Fruit fly (Drosophila melanogaster) whole organism, embryonic: ENCODE data around the gene dpr3.

ENCODE experiments used
- CG11398 ChIP-seq: fragments of 200-800 bp; sonication (Bioruptor generic); optimal IDR thresholded peaks from 2 replicates; lab custom pipeline; 2016; ENCODE audit warnings: missing biosample characterization, missing genetic modification characterization
- CG2116 ChIP-seq: fragments of 200-800 bp; sonication (Bioruptor generic); optimal IDR thresholded peaks from 3 replicates; lab custom pipeline; 2018; ENCODE audit warnings: missing biosample characterization, mild to moderate bottlenecking, missing genetic modification characterization
- CG6254 ChIP-seq: fragments of 200-800 bp; sonication (Bioruptor generic); optimal IDR thresholded peaks from 3 replicates; lab custom pipeline; 2017; ENCODE audit warnings: mild to moderate bottlenecking, missing biosample characterization, missing genetic modification reagents, missing genetic modification characterization
- CG7928 ChIP-seq: fragments of 200-800 bp; sonication (Bioruptor generic); optimal IDR thresholded peaks from 2 replicates; lab custom pipeline; 2017; ENCODE audit warnings: missing biosample characterization, mild to moderate bottlenecking, missing genetic modification characterization
- CG9817 ChIP-seq: fragments of 200-800 bp; sonication (Bioruptor generic); optimal IDR thresholded peaks from 2 replicates; lab custom pipeline; 2018; ENCODE audit warnings: missing biosample characterization, mild to moderate bottlenecking, missing genetic modification characterization, moderate library complexity
- Dad ChIP-seq: fragments of 200-800 bp; sonication (Bioruptor generic); optimal IDR thresholded peaks from 3 replicates; lab custom pipeline; 2016; ENCODE audit warnings: missing biosample characterization, missing genetic modification characterization
- Dek ChIP-seq: fragments of 200-800 bp; sonication (Bioruptor generic); optimal IDR thresholded peaks from 3 replicates; lab custom pipeline; 2019; ENCODE audit warnings: missing biosample characterization, mild to moderate bottlenecking, missing genetic modification characterization, moderate library complexity
- MBD-R2 ChIP-seq: fragments of 200-800 bp; sonication (Bioruptor generic); IDR thresholded peaks from 2 replicates; pipeline ENCODE4 v1.3.6; 2022; ENCODE audit warnings: missing biosample characterization, missing genetic modification characterization
- PHDP ChIP-seq: fragments of 200-800 bp; sonication (Bioruptor generic); optimal IDR thresholded peaks from 3 replicates; lab custom pipeline; 2018; ENCODE audit warnings: missing biosample characterization, mild to moderate bottlenecking, missing genetic modification characterization, moderate library complexity
- Scr ChIP-seq: fragments of 200-800 bp; sonication (Bioruptor generic); IDR thresholded peaks from 2 replicates; pipeline ENCODE4 v1.3.6; 2022; ENCODE audit warnings: missing biosample characterization, missing genetic modification characterization; ENCODE audit not compliant: partially characterized antibody
- abd-A ChIP-seq: fragments of 200-800 bp; sonication (Bioruptor generic); optimal IDR thresholded peaks from 3 replicates; lab custom pipeline; 2019; ENCODE audit warnings: missing biosample characterization, mild to moderate bottlenecking, missing genetic modification characterization, moderate library complexity
- bab2 ChIP-seq: fragments of 200-800 bp; sonication (Bioruptor generic); optimal IDR thresholded peaks from 2 replicates; lab custom pipeline; 2016; ENCODE audit warnings: missing biosample characterization, missing genetic modification characterization
- dan ChIP-seq: fragments of 200-800 bp; sonication (Bioruptor generic); IDR thresholded peaks from 2 replicates; pipeline ENCODE4 v1.3.6; 2022; ENCODE audit warnings: missing biosample characterization, missing genetic modification characterization
- dmrt99B ChIP-seq: fragments of 200-800 bp; sonication (Bioruptor generic); optimal IDR thresholded peaks from 2 replicates; lab custom pipeline; 2018; ENCODE audit warnings: missing biosample characterization, mild to moderate bottlenecking, missing genetic modification characterization, moderate library complexity
- exex ChIP-seq: fragments of 200-800 bp; sonication (Bioruptor generic); optimal IDR thresholded peaks from 4 replicates; lab custom pipeline; 2018; ENCODE audit warnings: missing biosample characterization, mild to moderate bottlenecking, missing genetic modification characterization, moderate library complexity
- grn ChIP-seq: fragments of 200-800 bp; sonication (Bioruptor generic); optimal IDR thresholded peaks from 3 replicates; lab custom pipeline; 2017; ENCODE audit warnings: missing biosample characterization, missing genetic modification characterization
- mirr ChIP-seq: fragments of 200-800 bp; sonication (Bioruptor generic); optimal IDR thresholded peaks from 3 replicates; lab custom pipeline; 2018; ENCODE audit warnings: missing biosample characterization, mild to moderate bottlenecking, missing genetic modification characterization
- nerfin-2 ChIP-seq: fragments of 200-800 bp; sonication (Bioruptor generic); IDR thresholded peaks from 2 replicates; pipeline ENCODE4 v1.3.6; 2022; ENCODE audit warnings: missing biosample characterization, missing genetic modification characterization; ENCODE audit not compliant: partially characterized antibody
- nom ChIP-seq: fragments of 200-800 bp; sonication (Bioruptor generic); optimal IDR thresholded peaks from 2 replicates; lab custom pipeline; 2017; ENCODE audit warnings: missing biosample characterization, missing genetic modification characterization, mild to moderate bottlenecking, moderate library complexity, missing genetic modification reagents
- ro ChIP-seq: fragments of 200-800 bp; sonication (Bioruptor generic); IDR thresholded peaks from 2 replicates; pipeline ENCODE4 v1.3.6; 2022; ENCODE audit warnings: missing biosample characterization, missing genetic modification characterization
- sens ChIP-seq: fragments of 200-800 bp; sonication (Bioruptor generic); peaks from one replicate; lab custom pipeline; 2016; ENCODE audit warnings: missing biosample characterization, missing genetic modification characterization
- tin ChIP-seq: fragments of 200-800 bp; sonication (Bioruptor generic); optimal IDR thresholded peaks from 3 replicates; lab custom pipeline; 2016; ENCODE audit warnings: missing biosample characterization, missing genetic modification characterization
- trem ChIP-seq: fragments of 200-800 bp; optimal IDR thresholded peaks from 3 replicates; lab custom pipeline; 2019; ENCODE audit warnings: missing biosample characterization, mild to moderate bottlenecking, missing genetic modification characterization, moderate library complexity

The dpr3 gene

DNA sequence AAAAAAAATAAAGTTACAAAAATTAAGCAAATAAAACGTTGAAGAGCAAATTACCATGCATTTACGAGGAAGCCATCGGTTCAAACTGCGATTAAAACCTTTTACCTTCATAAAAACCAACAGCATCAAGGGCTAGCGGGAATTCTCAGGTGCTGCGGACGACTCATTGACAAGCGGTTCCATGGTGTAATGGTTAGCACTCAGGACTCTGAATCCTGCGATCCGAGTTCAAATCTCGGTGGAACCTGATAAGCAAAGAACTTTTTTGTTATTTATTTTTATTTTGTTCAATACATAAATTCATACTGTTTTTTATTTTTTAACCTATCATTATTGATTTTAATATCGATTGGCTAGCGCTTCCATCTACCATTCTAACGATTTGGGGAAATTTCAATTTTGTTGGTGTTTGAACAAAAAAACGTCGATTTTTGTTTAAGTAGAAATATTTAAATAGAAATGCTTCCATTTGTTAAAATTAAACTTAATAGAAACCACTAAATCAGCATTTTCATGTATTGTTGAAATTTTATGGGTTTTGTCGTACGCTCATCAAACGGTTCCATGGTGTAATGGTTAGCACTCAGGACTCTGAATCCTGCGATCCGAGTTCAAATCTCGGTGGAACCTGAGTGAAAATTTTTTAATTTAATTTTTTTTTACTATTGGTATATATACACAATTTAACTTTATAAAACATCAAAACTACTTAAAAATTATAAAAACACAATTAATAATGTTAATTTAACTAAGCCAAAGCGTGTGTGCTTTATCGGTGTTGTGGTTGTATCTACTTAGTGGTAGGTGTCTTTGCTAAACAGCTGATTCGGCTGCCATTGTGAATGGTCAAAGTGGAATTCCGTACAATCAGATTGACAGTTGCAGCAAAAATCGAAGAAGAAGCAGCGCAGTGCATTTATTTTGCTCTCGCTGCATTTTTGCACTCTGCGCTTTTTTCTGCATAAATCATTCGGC is 100.4 kb downstream of the dpr3 start, which contains the start of gene CG4238 (continued):
- no peak for TF ChIP-seq tin
- TF ChIP-seq CG6254 (GFP tag; lab: Kevin White, UChicago), result no peak
- no peak for TF ChIP-seq CG11398 (GFP tag; lab: Kevin White, UChicago)
- peak; percentile 17 for TF ChIP-seq sens (GFP tag; lab: Kevin White, UChicago)
- TF ChIP-seq trem, result peak; percentile 72
- peak; percentile 30 for TF ChIP-seq abd-A (tag; lab: Kevin White, UChicago)
- peak; percentile 68 for TF ChIP-seq Scr (GFP tag; lab: Robert Waterston, UW)
- TF ChIP-seq dan (GFP tag; lab: Robert Waterston, UW), result no peak
- TF ChIP-seq nerfin-2 (GFP tag; lab: Robert Waterston, UW), result peak; percentile 52
- no peak for TF ChIP-seq Dad (GFP tag; lab: Kevin White, UChicago)
- no peak for TF ChIP-seq CG7928 (GFP tag; lab: Kevin White, UChicago)
- TF ChIP-seq PHDP (tag; lab: Kevin White, UChicago), result no peak
- no peak for TF ChIP-seq ro
- peak; percentile 9 for TF ChIP-seq CG2116
- no peak for TF ChIP-seq nom
- no peak for TF ChIP-seq dmrt99B
- no peak for TF ChIP-seq bab2 (GFP tag; lab: Kevin White, UChicago)
- peak; percentile 27 for TF ChIP-seq Dek (tag; lab: Kevin White, UChicago)
- TF ChIP-seq MBD-R2, result peak; percentile 86
- peak; percentile 74 for TF ChIP-seq grn
- no peak for TF ChIP-seq CG9817 (tag; lab: Kevin White, UChicago)
- no peak for TF ChIP-seq exex (tag; lab: Kevin White, UChicago)
- no peak for TF ChIP-seq mirr (GFP tag; lab: Kevin White, UChicago)
